Worm (Caenorhabditis elegans): Measurements from ENCODE around the gene T24H7.9.

- no peak for TF ChIP-seq daf-19 (GFP tag; conservative IDR thresholded peaks at IDR 0.05)
- no peak for TF ChIP-seq nhr-237 (tag; optimal IDR thresholded peaks at IDR 0.05)
- TF ChIP-seq F10B5.3 (tag; optimal IDR thresholded peaks at IDR 0.05), result no peak
- TF ChIP-seq lin-13 (GFP tag; optimal IDR thresholded peaks at IDR 0.05), result no peak
- TF ChIP-seq hlh-30 (tag; optimal IDR thresholded peaks at IDR 0.05; ENCODE audit: insufficient read depth), result no peak
- TF ChIP-seq ceh-62 (tag; optimal IDR thresholded peaks at IDR 0.05), result no peak
- no peak for TF ChIP-seq nhr-11 (tag; optimal IDR thresholded peaks at IDR 0.05)
Measured at ce11 chrII:6281002-6281401, 45.7 kb upstream of the T24H7.9 start, which contains the start of gene scly-1.

Measured in whole organism, L4 larva.